Fruit fly (Drosophila melanogaster) whole organism, embryonic: Measurements from ENCODE around the gene eIF4E7.

ENCODE experiments used
- Adf1 ChIP-seq: fragments of 200-800 bp; sonication (Bioruptor generic); IDR thresholded peaks from 2 replicates; pipeline ENCODE4 v1.3.6; 2022; ENCODE audit warnings: missing biosample characterization, missing genetic modification characterization
- Aef1 ChIP-seq: fragments of 200-800 bp; sonication (Bioruptor generic); IDR thresholded peaks from 3 replicates; pipeline ENCODE4 v1.3.6; 2022; ENCODE audit warnings: missing biosample characterization, missing genetic modification characterization
- CG10267 ChIP-seq: fragments of 200-800 bp; sonication (Bioruptor generic); optimal IDR thresholded peaks from 2 replicates; lab custom pipeline; 2018; ENCODE audit warnings: missing biosample characterization, mild to moderate bottlenecking, missing genetic modification characterization, moderate library complexity
- CG11093 ChIP-seq: fragments of 200-800 bp; sonication (Bioruptor generic); IDR thresholded peaks from 3 replicates; pipeline ENCODE4 v1.3.6; 2022; ENCODE audit warnings: missing biosample characterization, missing genetic modification characterization
- CG11398 ChIP-seq: fragments of 200-800 bp; sonication (Bioruptor generic); optimal IDR thresholded peaks from 2 replicates; lab custom pipeline; 2016; ENCODE audit warnings: missing biosample characterization, missing genetic modification characterization
- CG14667 ChIP-seq: fragments of 200-800 bp; sonication (Bioruptor generic); IDR thresholded peaks from 2 replicates; pipeline ENCODE4 v1.3.6; 2022; ENCODE audit warnings: missing biosample characterization, missing genetic modification characterization
- CG15011 ChIP-seq: fragments of 200-800 bp; sonication (Bioruptor generic); optimal IDR thresholded peaks from 3 replicates; lab custom pipeline; 2018; ENCODE audit warnings: missing biosample characterization, mild to moderate bottlenecking, missing genetic modification characterization
- CG17612 ChIP-seq: fragments of 200-800 bp; sonication (Bioruptor generic); IDR thresholded peaks from 2 replicates; pipeline ENCODE4 v1.3.6; 2022; ENCODE audit warnings: missing biosample characterization, missing genetic modification characterization
- CG2889 ChIP-seq: fragments of 200-800 bp; sonication (Bioruptor generic); IDR thresholded peaks from 3 replicates; pipeline ENCODE4 v1.3.6; 2022; ENCODE audit warnings: missing biosample characterization, missing genetic modification characterization
- CG31365 ChIP-seq: fragments of 200-800 bp; sonication (Bioruptor generic); optimal IDR thresholded peaks from 2 replicates; lab custom pipeline; 2018; ENCODE audit warnings: missing biosample characterization, mild to moderate bottlenecking, missing genetic modification characterization
- CG3838 ChIP-seq: fragments of 200-800 bp; sonication (Bioruptor generic); optimal IDR thresholded peaks from 3 replicates; lab custom pipeline; 2016; ENCODE audit warnings: missing biosample characterization, missing genetic modification characterization
- CG5245 ChIP-seq: fragments of 200-800 bp; sonication (Bioruptor generic); optimal IDR thresholded peaks from 3 replicates; lab custom pipeline; 2016; ENCODE audit warnings: missing biosample characterization, missing genetic modification characterization
- CG6791 ChIP-seq: fragments of 200-800 bp; sonication (Bioruptor generic); IDR thresholded peaks from 3 replicates; pipeline ENCODE4 v1.3.6; 2022; ENCODE audit warnings: missing biosample characterization, missing genetic modification characterization; ENCODE audit not compliant: partially characterized antibody
- CG6854 ChIP-seq: fragments of 200-800 bp; sonication (Bioruptor generic); optimal IDR thresholded peaks from 3 replicates; lab custom pipeline; 2017; ENCODE audit warnings: missing biosample characterization, mild to moderate bottlenecking, missing genetic modification characterization
- CG8359 ChIP-seq: fragments of 200-800 bp; sonication (Bioruptor generic); optimal IDR thresholded peaks from 2 replicates; lab custom pipeline; 2017; ENCODE audit warnings: missing biosample characterization, mild to moderate bottlenecking, missing genetic modification characterization, borderline replicate concordance
- CG9215 ChIP-seq: fragments of 200-800 bp; sonication (Bioruptor generic); IDR thresholded peaks from 2 replicates; pipeline ENCODE4 v1.3.6; 2022; ENCODE audit warnings: missing biosample characterization, missing genetic modification characterization
- CG9437 ChIP-seq: fragments of 200-800 bp; sonication (Bioruptor generic); optimal IDR thresholded peaks from 2 replicates; lab custom pipeline; 2018; ENCODE audit warnings: missing biosample characterization, mild to moderate bottlenecking, missing genetic modification characterization
- D19B ChIP-seq: fragments of 200-800 bp; sonication (Bioruptor generic); optimal IDR thresholded peaks from 2 replicates; lab custom pipeline; 2017; ENCODE audit warnings: missing biosample characterization, mild to moderate bottlenecking, missing genetic modification characterization
- Dfd ChIP-seq, 2 experiments: fragments of >200 bp; optimal IDR thresholded peaks; 2 replicates each; lab custom pipeline; 2017; ENCODE audit warnings: missing biosample characterization in 2 of 2, missing genetic modification characterization in 2 of 2
- Fer2 ChIP-seq: fragments of 200-800 bp; sonication (Bioruptor generic); optimal IDR thresholded peaks from 2 replicates; lab custom pipeline; 2018; ENCODE audit warnings: missing biosample characterization, mild to moderate bottlenecking, missing genetic modification characterization, moderate library complexity
- GATAe ChIP-seq: fragments of 200-800 bp; sonication (Bioruptor generic); conservative IDR thresholded peaks from 2 replicates; pipeline ENCODE4 v1.3.6; 2022; ENCODE audit warnings: missing biosample characterization, missing genetic modification characterization
- Hand ChIP-seq: fragments of 200-800 bp; sonication (Bioruptor generic); optimal IDR thresholded peaks from 2 replicates; lab custom pipeline; 2017; ENCODE audit warnings: mild to moderate bottlenecking, missing biosample characterization, missing genetic modification reagents, missing genetic modification characterization
- HmgZ ChIP-seq: fragments of 200-800 bp; sonication (Bioruptor generic); optimal IDR thresholded peaks from 2 replicates; lab custom pipeline; 2018; ENCODE audit warnings: missing biosample characterization, mild to moderate bottlenecking, missing genetic modification characterization
- Hsf ChIP-seq: fragments of 200-800 bp; sonication (Bioruptor generic); optimal IDR thresholded peaks from 3 replicates; lab custom pipeline; 2016; ENCODE audit warnings: missing biosample characterization, missing genetic modification characterization
- NC2α ChIP-seq: fragments of 200-800 bp; sonication (Bioruptor generic); optimal IDR thresholded peaks from 2 replicates; lab custom pipeline; 2016; ENCODE audit warnings: missing biosample characterization, missing genetic modification characterization
- Nf-YB ChIP-seq: fragments of 200-800 bp; sonication (Bioruptor generic); optimal IDR thresholded peaks from 3 replicates; lab custom pipeline; 2019; ENCODE audit warnings: missing biosample characterization, mild to moderate bottlenecking, missing genetic modification characterization, moderate library complexity
- Oli ChIP-seq: fragments of 200-800 bp; sonication (Bioruptor generic); optimal IDR thresholded peaks from 2 replicates; lab custom pipeline; 2018; ENCODE audit warnings: missing biosample characterization, mild to moderate bottlenecking, missing genetic modification characterization, moderate library complexity
- Rfx ChIP-seq: fragments of 200-800 bp; sonication (Bioruptor generic); IDR thresholded peaks from 2 replicates; pipeline ENCODE4 v1.3.6; 2022; ENCODE audit warnings: missing biosample characterization, missing genetic modification characterization
- Rx ChIP-seq: fragments of 200-800 bp; sonication (Bioruptor generic); IDR thresholded peaks from 2 replicates; pipeline ENCODE4 v1.3.6; 2022; ENCODE audit warnings: missing biosample characterization, missing genetic modification characterization
- Six4 ChIP-seq: fragments of 200-800 bp; sonication (Bioruptor generic); optimal IDR thresholded peaks from 2 replicates; lab custom pipeline; 2016; ENCODE audit warnings: missing biosample characterization, missing genetic modification characterization
- Taf1 ChIP-seq: fragments of 200-800 bp; sonication (Bioruptor generic); IDR thresholded peaks from 2 replicates; pipeline ENCODE4 v1.3.6; 2022; ENCODE audit warnings: missing biosample characterization, missing genetic modification characterization
- cad ChIP-seq: fragments of >200 bp; optimal IDR thresholded peaks from 2 replicates; lab custom pipeline; 2017; ENCODE audit warnings: missing biosample characterization, missing genetic modification characterization
- ci ChIP-seq: fragments of 200-800 bp; sonication (Bioruptor generic); IDR thresholded peaks from 3 replicates; pipeline ENCODE4 v1.3.6; 2022; ENCODE audit warnings: missing biosample characterization, missing genetic modification characterization
- croc ChIP-seq: fragments of 200-800 bp; sonication (Bioruptor generic); conservative IDR thresholded peaks from 3 replicates; pipeline ENCODE4 v1.3.6; 2022; ENCODE audit warnings: missing biosample characterization, missing genetic modification characterization
- dm ChIP-seq: fragments of 200-800 bp; sonication (Bioruptor generic); optimal IDR thresholded peaks from 3 replicates; lab custom pipeline; 2016; ENCODE audit warnings: missing biosample characterization, missing genetic modification characterization
- ewg ChIP-seq: fragments of 200-800 bp; sonication (Bioruptor generic); optimal IDR thresholded peaks from 3 replicates; lab custom pipeline; 2017; ENCODE audit warnings: mild to moderate bottlenecking, missing biosample characterization, missing genetic modification reagents, missing genetic modification characterization
- eyg ChIP-seq: fragments of 200-800 bp; sonication (Bioruptor generic); optimal IDR thresholded peaks from 3 replicates; lab custom pipeline; 2016; ENCODE audit warnings: missing biosample characterization, missing genetic modification characterization
- ftz-f1 ChIP-seq: fragments of 200-800 bp; sonication (Bioruptor generic); optimal IDR thresholded peaks from 2 replicates; lab custom pipeline; 2016; ENCODE audit warnings: missing biosample characterization, missing genetic modification characterization
- gce ChIP-seq: fragments of 200-800 bp; sonication (Bioruptor generic); IDR thresholded peaks from 3 replicates; pipeline ENCODE4 v1.3.6; 2022; ENCODE audit warnings: missing biosample characterization, missing genetic modification characterization
- ind ChIP-seq: fragments of 200-800 bp; sonication (Bioruptor generic); optimal IDR thresholded peaks from 3 replicates; lab custom pipeline; 2016; ENCODE audit warnings: missing biosample characterization, missing genetic modification characterization
- jigr1 ChIP-seq: fragments of 200-800 bp; sonication (Bioruptor generic); IDR thresholded peaks from 3 replicates; pipeline ENCODE4 v1.3.6; 2022; ENCODE audit warnings: missing biosample characterization, missing genetic modification characterization
- lilli ChIP-seq: fragments of 200-800 bp; sonication (Bioruptor generic); optimal IDR thresholded peaks from 3 replicates; lab custom pipeline; 2016; ENCODE audit warnings: missing biosample characterization, missing genetic modification characterization
- lmd ChIP-seq: fragments of 200-800 bp; sonication (Bioruptor generic); IDR thresholded peaks from 2 replicates; pipeline ENCODE4 v1.3.6; 2022; ENCODE audit warnings: missing biosample characterization, missing genetic modification characterization
- mam ChIP-seq: fragments of 200-800 bp; sonication (Bioruptor generic); optimal IDR thresholded peaks from 3 replicates; lab custom pipeline; 2016; ENCODE audit warnings: missing biosample characterization, missing genetic modification characterization
- p53 ChIP-seq: fragments of 200-800 bp; sonication (Bioruptor generic); optimal IDR thresholded peaks from 2 replicates; lab custom pipeline; 2016; ENCODE audit warnings: missing biosample characterization, missing genetic modification characterization
- seq ChIP-seq: fragments of 200-800 bp; sonication (Bioruptor generic); IDR thresholded peaks from 2 replicates; pipeline ENCODE4 v1.3.6; 2022; ENCODE audit warnings: missing biosample characterization, missing genetic modification characterization
- ssp ChIP-seq: fragments of 200-800 bp; sonication (Bioruptor generic); IDR thresholded peaks from 2 replicates; pipeline ENCODE4 v1.3.6; 2022; ENCODE audit warnings: missing biosample characterization, missing genetic modification characterization
- ttk ChIP-seq: fragments of 200-800 bp; sonication (Bioruptor generic); IDR thresholded peaks from 2 replicates; pipeline ENCODE4 v2.1.2; 2022; ENCODE audit warnings: missing biosample characterization, missing genetic modification characterization
- usp ChIP-seq: fragments of >200 bp; optimal IDR thresholded peaks from 2 replicates; lab custom pipeline; 2017; ENCODE audit warnings: missing biosample characterization, missing genetic modification characterization
- vnd ChIP-seq: fragments of 200-800 bp; sonication (Bioruptor generic); IDR thresholded peaks from 3 replicates; pipeline ENCODE4 v1.3.6; 2022; ENCODE audit warnings: missing biosample characterization, missing genetic modification characterization; ENCODE audit not compliant: partially characterized antibody
- vvl ChIP-seq: fragments of 200-800 bp; sonication (Bioruptor generic); IDR thresholded peaks from 2 replicates; pipeline ENCODE4 v1.3.6; 2022; ENCODE audit warnings: missing biosample characterization, missing genetic modification characterization
- yki ChIP-seq: fragments of >200 bp; optimal IDR thresholded peaks from 3 replicates; lab custom pipeline; 2018

eIF4E7 gene

DNA sequence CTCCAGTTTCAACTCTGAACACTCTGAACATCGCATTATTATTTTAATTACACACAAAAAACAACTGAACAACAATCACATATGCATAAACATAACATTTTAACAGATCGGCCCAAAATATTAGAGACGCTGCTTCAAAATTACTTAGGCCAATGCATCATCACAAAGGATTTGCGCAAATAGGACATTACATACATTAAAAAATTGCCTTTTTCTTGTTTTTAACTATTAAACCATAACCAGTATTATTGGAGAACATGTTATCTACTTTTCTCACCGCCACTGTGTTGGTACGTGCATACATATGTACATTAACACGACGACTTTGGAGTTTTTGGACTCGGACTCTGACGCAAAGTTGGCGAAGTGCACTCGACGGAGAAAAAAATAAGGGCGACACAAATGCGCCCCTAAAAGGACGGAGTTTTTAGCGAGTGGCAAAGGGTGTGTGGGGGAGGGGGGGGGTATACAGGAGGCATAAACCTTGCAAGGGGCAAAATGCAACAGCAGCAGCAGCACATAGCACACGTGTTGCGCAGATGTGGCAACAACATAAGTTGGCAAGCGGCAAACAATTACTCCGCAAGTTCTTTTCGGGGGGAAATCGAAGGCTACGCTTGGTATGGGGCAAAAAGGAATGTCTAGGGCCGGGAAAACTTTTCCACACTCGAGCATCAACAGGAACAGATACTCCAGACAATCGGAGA lies 32.5 kb downstream of the eIF4E7 start (continued):
- TF ChIP-seq Aef1 (GFP tag; lab: Robert Waterston, UW) (no peak), ind (GFP tag; lab: Kevin White, UChicago) (peak; percentile 46), Oli (peak; percentile 83), gce (GFP tag; lab: Robert Waterston, UW) (no peak), CG9215 (GFP tag; lab: Robert Waterston, UW) (no peak), Rx (GFP tag; lab: Robert Waterston, UW) (peak; percentile 72), p53 (GFP tag; lab: Kevin White, UChicago) (no peak), lilli (peak; percentile 58), Six4 (GFP tag; lab: Kevin White, UChicago) (peak; percentile 46), dm (peak; percentile 35), Adf1 (GFP tag; lab: Robert Waterston, UW) (no peak), vnd (GFP tag; lab: Robert Waterston, UW) (no peak), CG14667 (GFP tag; lab: Robert Waterston, UW) (no peak), Taf1 (no peak), Dfd (GFP tag; optimal IDR thresholded peaks at IDR 0.05; lab: Kevin White, UChicago) (no peak), croc (GFP tag; lab: Robert Waterston, UW) (peak; percentile 48; the same call in 2 of the 3 replicates), CG6791 (no peak), GATAe (GFP tag; lab: Robert Waterston, UW) (no peak), CG15011 (GFP tag; lab: Kevin White, UChicago) (peak; percentile 2), yki (lab: Kevin White, UChicago) (no peak), usp (GFP tag; lab: Kevin White, UChicago) (no peak), D19B (GFP tag; lab: Kevin White, UChicago) (no peak), CG5245 (GFP tag; lab: Kevin White, UChicago) (peak; percentile 49), NC2α (GFP tag; lab: Kevin White, UChicago) (no peak), ftz-f1 (no peak), Rfx (GFP tag; lab: Robert Waterston, UW) (peak; percentile 47; the same call in 1 of the 2 replicates), CG11398 (GFP tag; lab: Kevin White, UChicago) (peak; percentile 11), HmgZ (no peak), ci (GFP tag; lab: Robert Waterston, UW) (peak; percentile 88), seq (GFP tag; lab: Robert Waterston, UW) (peak; percentile 78), ewg (GFP tag; lab: Kevin White, UChicago) (peak; percentile 62), CG31365 (tag; lab: Kevin White, UChicago) (no peak), CG10267 (tag; lab: Kevin White, UChicago) (peak; percentile 54), ssp (no peak), vvl (peak; percentile 85), jigr1 (GFP tag; lab: Robert Waterston, UW) (no peak), CG9437 (GFP tag; lab: Kevin White, UChicago) (peak; percentile 35), CG11093 (GFP tag; lab: Robert Waterston, UW) (0 out of 3 replicates have a peak, but pooled peaks have one; percentile 45), cad (GFP tag; lab: Kevin White, UChicago) (no peak), Nf-YB (GFP tag; lab: Kevin White, UChicago) (peak; percentile 27), CG6854 (GFP tag; lab: Kevin White, UChicago) (no peak), Hsf (GFP tag; lab: Kevin White, UChicago) (peak; percentile 70), CG8359 (GFP tag; lab: Kevin White, UChicago) (peak; percentile 17), ttk (GFP tag; lab: Robert Waterston, UW) (peak; percentile 50), Hand (GFP tag; lab: Kevin White, UChicago) (no peak), Fer2 (tag; lab: Kevin White, UChicago) (no peak), CG2889 (GFP tag; lab: Robert Waterston, UW) (no peak), CG3838 (no peak), lmd (peak; percentile 70), eyg (no peak), mam (GFP tag; lab: Kevin White, UChicago) (peak; percentile 20), CG17612 (GFP tag; lab: Robert Waterston, UW) (no peak)
